Worm (Caenorhabditis elegans): ENCODE data around the gene nth-1.

The nth-1 gene

ce11 chrIII:4271059-4271458 lies 23.0 kb downstream of the nth-1 start:
- no peak for TF ChIP-seq hlh-1 (tag; optimal IDR thresholded peaks at IDR 0.05)
- no peak for TF ChIP-seq ceh-83 (GFP tag; optimal IDR thresholded peaks at IDR 0.05)
- no peak for TF ChIP-seq ceh-43 (GFP tag; optimal IDR thresholded peaks at IDR 0.05)
- no peak for TF ChIP-seq nhr-28 (tag; optimal IDR thresholded peaks at IDR 0.05)
- no peak for TF ChIP-seq lin-13 (tag; optimal IDR thresholded peaks at IDR 0.05)
- no peak for TF ChIP-seq sem-2 (GFP tag; optimal IDR thresholded peaks at IDR 0.05)
- no peak for TF ChIP-seq ces-1 (GFP tag; optimal IDR thresholded peaks at IDR 0.05)

- TF ChIP-seq nhr-237 (tag; optimal IDR thresholded peaks at IDR 0.05): peak; percentile 51
- no peak for TF ChIP-seq snpc-4 (tag; optimal IDR thresholded peaks at IDR 0.05)
- TF ChIP-seq mep-1 (tag; optimal IDR thresholded peaks at IDR 0.05): peak; percentile 66
- TF ChIP-seq lsy-2 (tag; optimal IDR thresholded peaks at IDR 0.05): peak; percentile 51
- peak; percentile 45 for TF ChIP-seq pha-4 (tag; optimal IDR thresholded peaks at IDR 0.05)
- TF ChIP-seq nhr-28 (tag; optimal IDR thresholded peaks at IDR 0.05): no peak
- no peak for TF ChIP-seq elt-3 (tag; optimal IDR thresholded peaks at IDR 0.05)
- peak; percentile 74 for TF ChIP-seq lin-13 (tag; optimal IDR thresholded peaks at IDR 0.05)
- TF ChIP-seq ces-1 (GFP tag; optimal IDR thresholded peaks at IDR 0.05): peak; percentile 25
Measured at ce11 chrIII:4269220-4269935, 24.7 kb downstream of the nth-1 start, which contains the start of the genes sftb-1 and R10E4.1. TSS of gene sftb-1 (minus strand) at chrIII:4269270. TSS of gene R10E4.1 (plus strand) at chrIII:4269743.

- TF ChIP-seq lsy-2 (tag; optimal IDR thresholded peaks at IDR 0.05) (no peak), ceh-83 (GFP tag; optimal IDR thresholded peaks at IDR 0.05) (no peak), elt-3 (tag; optimal IDR thresholded peaks at IDR 0.05) (no peak), flh-1 (GFP tag; optimal IDR thresholded peaks at IDR 0.05) (no peak), nhr-28 (tag; optimal IDR thresholded peaks at IDR 0.05) (no peak), nhr-12 (tag; optimal IDR thresholded peaks at IDR 0.05) (no peak), zip-8 (tag; optimal IDR thresholded peaks at IDR 0.05) (no peak), unc-62 (GFP tag; optimal IDR thresholded peaks at IDR 0.05) (no peak), snpc-4 (tag; optimal IDR thresholded peaks at IDR 0.05) (no peak), bed-3 (GFP tag; optimal IDR thresholded peaks at IDR 0.05) (no peak), sem-2 (GFP tag; optimal IDR thresholded peaks at IDR 0.05) (no peak), ceh-43 (GFP tag; optimal IDR thresholded peaks at IDR 0.05) (no peak), tbx-8 (GFP tag; optimal IDR thresholded peaks at IDR 0.05) (no peak), mls-2 (tag; optimal IDR thresholded peaks at IDR 0.05) (no peak), pha-4 (tag; optimal IDR thresholded peaks at IDR 0.05) (no peak), sptf-1 (tag; optimal IDR thresholded peaks at IDR 0.05) (no peak), elt-1 (tag; optimal IDR thresholded peaks at IDR 0.05; ENCODE audit: borderline replicate concordance, insufficient read depth) (no peak)
Measured at ce11 chrIII:4265892-4266291, 28.2 kb downstream of the nth-1 start.

ce11 chrIII:4263048-4263447 lies 31.0 kb downstream of the nth-1 start, which contains the start of gene T08A11.1:
TSS of gene T08A11.1 (minus strand) at chrIII:4263148.
- TF ChIP-seq ztf-11 (tag; optimal IDR thresholded peaks at IDR 0.05) (no peak), lin-13 (tag; optimal IDR thresholded peaks at IDR 0.05) (no peak), bed-3 (GFP tag; optimal IDR thresholded peaks at IDR 0.05) (no peak), snpc-4 (tag; optimal IDR thresholded peaks at IDR 0.05) (no peak), nhr-2 (tag; optimal IDR thresholded peaks at IDR 0.05) (no peak), M03D4.4 (tag; optimal IDR thresholded peaks at IDR 0.05) (no peak)

ce11 chrIII:4257896-4258295 lies 36.2 kb downstream of the nth-1 start:
- no peak for TF ChIP-seq snpc-4 (tag; optimal IDR thresholded peaks at IDR 0.05)
- TF ChIP-seq ceh-39 (tag; optimal IDR thresholded peaks at IDR 0.05): no peak
- TF ChIP-seq zip-8 (tag; optimal IDR thresholded peaks at IDR 0.05): no peak
- TF ChIP-seq drap-1 (GFP tag; optimal IDR thresholded peaks at IDR 0.05): no peak
- TF ChIP-seq ces-1 (GFP tag; optimal IDR thresholded peaks at IDR 0.05): no peak
- TF ChIP-seq bed-3 (GFP tag; optimal IDR thresholded peaks at IDR 0.05): no peak
- TF ChIP-seq sem-2 (GFP tag; optimal IDR thresholded peaks at IDR 0.05): no peak
- TF ChIP-seq ham-2 (GFP tag; optimal IDR thresholded peaks at IDR 0.05): no peak
- TF ChIP-seq lsy-2 (tag; optimal IDR thresholded peaks at IDR 0.05): no peak
- TF ChIP-seq hlh-1 (tag; optimal IDR thresholded peaks at IDR 0.05): no peak
- no peak for TF ChIP-seq lin-13 (tag; optimal IDR thresholded peaks at IDR 0.05)
- no peak for TF ChIP-seq pha-4 (tag; optimal IDR thresholded peaks at IDR 0.05)
- no peak for TF ChIP-seq M03D4.4 (tag; optimal IDR thresholded peaks at IDR 0.05)
- TF ChIP-seq ztf-11 (tag; optimal IDR thresholded peaks at IDR 0.05): no peak
- TF ChIP-seq unc-39 (tag; optimal IDR thresholded peaks at IDR 0.05): no peak
- no peak for TF ChIP-seq flh-1 (GFP tag; optimal IDR thresholded peaks at IDR 0.05)
- no peak for TF ChIP-seq blmp-1 (tag; optimal IDR thresholded peaks at IDR 0.05)
- no peak for TF ChIP-seq mep-1 (tag; optimal IDR thresholded peaks at IDR 0.05)
- no peak for TF ChIP-seq ceh-43 (GFP tag; optimal IDR thresholded peaks at IDR 0.05)

All from whole organism, mixed stage, embryonic.